Fruit fly (Drosophila melanogaster) whole organism, wandering third instar larva: ENCODE results near the gene CG17260.
A peak's percentile ranks its signal among the peaks of the same experiment; 100 is the strongest.

ENCODE experiments used
- CG9705 ChIP-seq: fragments of 200-800 bp; sonication (Bioruptor generic); optimal IDR thresholded peaks from 2 replicates; lab custom pipeline; 2018; ENCODE audit warnings: missing biosample characterization, mild to moderate bottlenecking, missing genetic modification characterization
- GATAd ChIP-seq: sonication (Bioruptor generic); optimal IDR thresholded peaks from 2 replicates; lab custom pipeline; 2016; ENCODE audit warnings: missing biosample characterization, missing genetic modification characterization
- HLH106 ChIP-seq: fragments of 200-800 bp; optimal IDR thresholded peaks from 3 replicates; lab custom pipeline; 2019; ENCODE audit warnings: missing biosample characterization, mild to moderate bottlenecking, missing genetic modification characterization, moderate library complexity
- OdsH ChIP-seq: fragments of 200-800 bp; sonication (Bioruptor generic); optimal IDR thresholded peaks from 2 replicates; lab custom pipeline; 2016; ENCODE audit warnings: missing biosample characterization, mild to moderate bottlenecking, missing genetic modification characterization
- brk ChIP-seq: fragments of 200-800 bp; sonication (Bioruptor generic); optimal IDR thresholded peaks from 2 replicates; lab custom pipeline; 2016; ENCODE audit warnings: missing biosample characterization, mild to moderate bottlenecking, missing genetic modification characterization
- dsf ChIP-seq: sonication (Bioruptor generic); optimal IDR thresholded peaks from 2 replicates; lab custom pipeline; 2016; ENCODE audit warnings: missing biosample characterization, missing genetic modification characterization, borderline replicate concordance
- h ChIP-seq: fragments of 200-800 bp; sonication (Bioruptor generic); optimal IDR thresholded peaks from 3 replicates; lab custom pipeline; 2016; ENCODE audit warnings: missing biosample characterization, mild to moderate bottlenecking, missing genetic modification characterization
- psq ChIP-seq: fragments of 200-800 bp; sonication (Bioruptor generic); optimal IDR thresholded peaks from 3 replicates; lab custom pipeline; 2017; ENCODE audit warnings: missing biosample characterization, mild to moderate bottlenecking, missing genetic modification characterization, moderate library complexity
- usp ChIP-seq: fragments of >200 bp; optimal IDR thresholded peaks from 2 replicates; lab custom pipeline; 2017; ENCODE audit warnings: missing biosample characterization, missing genetic modification characterization

dm6 chr2L:2999113-2999512, 37.9 kb upstream of the CG17260 start, which contains the start of gene Ccdc85:
- no peak for TF ChIP-seq brk (GFP tag; lab: Kevin White, UChicago)
- TF ChIP-seq dsf, result no peak
- no peak for TF ChIP-seq usp (GFP tag; lab: Kevin White, UChicago)
- no peak for TF ChIP-seq HLH106 (tag; lab: Kevin White, UChicago)
- no peak for TF ChIP-seq OdsH (GFP tag; lab: Kevin White, UChicago)
- peak; percentile 6 for TF ChIP-seq h (GFP tag; lab: Kevin White, UChicago)
- no peak for TF ChIP-seq CG9705 (GFP tag; lab: Kevin White, UChicago)
- no peak for TF ChIP-seq GATAd (GFP tag; lab: Kevin White, UChicago)
- no peak for TF ChIP-seq psq (GFP tag; lab: Kevin White, UChicago)
